Worm (Caenorhabditis elegans): ENCODE data around the gene K02E7.12.
A peak's percentile ranks its signal among the peaks of the same experiment; 100 is the strongest.

The K02E7.12 gene

DNA sequence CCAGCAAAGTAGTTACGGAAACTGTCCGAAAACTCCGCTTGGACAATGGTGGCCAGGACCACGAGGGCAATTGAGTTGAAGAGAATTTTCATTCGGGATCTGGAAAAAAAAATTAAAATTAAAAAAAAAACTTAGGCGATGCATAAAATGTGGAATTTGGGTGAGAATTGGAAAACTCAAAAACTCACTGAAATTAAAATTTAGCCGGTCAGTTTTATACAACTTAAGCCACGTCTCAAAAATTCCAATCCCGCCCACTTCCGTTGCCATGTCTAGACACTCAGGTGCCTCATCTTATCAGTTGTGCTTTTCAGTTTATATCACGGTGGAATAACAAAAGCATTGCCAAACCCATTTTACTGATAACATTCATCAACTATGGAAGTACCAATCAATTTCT is 39.9 kb downstream of the K02E7.12 start, which contains the start of gene lips-11:
lips-11 (minus strand) TSS at position 101 of the 400 bp plus-strand sequence.
- TF ChIP-seq rcor-1 (GFP tag; IDR thresholded peaks at IDR 0.05) (no peak), ceh-58 (GFP tag; IDR thresholded peaks at IDR 0.05) (no peak), Y53F4B.3 (GFP tag; IDR thresholded peaks at IDR 0.05) (no peak), lag-1 (GFP tag; IDR thresholded peaks at IDR 0.05) (no peak), sdz-38 (tag; optimal IDR thresholded peaks at IDR 0.05) (no peak), F37B4.10 (GFP tag; IDR thresholded peaks at IDR 0.05) (no peak), xnd-1 (tag; optimal IDR thresholded peaks at IDR 0.05) (no peak), F22D6.2 (tag; optimal IDR thresholded peaks at IDR 0.05) (no peak)

ce11 chrII:1114133-1114532 is 43.2 kb downstream of the K02E7.12 start, which contains the start of gene lips-12:
Gene lips-12, minus strand, starts transcription at chrII:1114233.
- TF ChIP-seq T26A5.8 (tag; optimal IDR thresholded peaks at IDR 0.05) (no peak), hlh-12 (tag; optimal IDR thresholded peaks at IDR 0.05) (no peak), ztf-26 (tag; optimal IDR thresholded peaks at IDR 0.05) (no peak)

ce11 chrII:1116521-1116920 is 45.5 kb downstream of the K02E7.12 start:
- TF ChIP-seq hmg-20 (GFP tag; IDR thresholded peaks at IDR 0.05): no peak
- no peak for TF ChIP-seq Y67H2A.10 (GFP tag; conservative IDR thresholded peaks at IDR 0.05)
- TF ChIP-seq snpc-4 (GFP tag; optimal IDR thresholded peaks at IDR 0.05): peak; percentile 52
- peak in 3 of 4 experiments; percentile 22 to 90 (median 87) for TF ChIP-seq snpc-4 (tag; optimal IDR thresholded peaks at IDR 0.05)
- no peak for TF ChIP-seq die-1 (tag; optimal IDR thresholded peaks at IDR 0.05)
- no peak for TF ChIP-seq Y53G8AR.9 (GFP tag; conservative IDR thresholded peaks at IDR 0.05)
- peak; percentile 76 for TF ChIP-seq snpc-1.1 (tag; optimal IDR thresholded peaks at IDR 0.05; ENCODE audit: insufficient read depth)
- 0 out of 2 replicates have a peak, but pooled peaks have one; percentile 27 for TF ChIP-seq F39B2.1 (GFP tag; IDR thresholded peaks at IDR 0.05)
- no peak for TF ChIP-seq hlh-26 (GFP tag; conservative IDR thresholded peaks at IDR 0.05)
- no peak for TF ChIP-seq zfh-2 (GFP tag; conservative IDR thresholded peaks at IDR 0.05)

ce11 chrII:1117992-1118729 is 47.2 kb downstream of the K02E7.12 start, which contains the start of gene lips-13:
Gene lips-13, minus strand, starts transcription at chrII:1118042.
- TF ChIP-seq cebp-1 (GFP tag; IDR thresholded peaks at IDR 0.05) (no peak), cebp-1 (tag; optimal IDR thresholded peaks at IDR 0.05) (no peak), nhr-120 (GFP tag; IDR thresholded peaks at IDR 0.05) (no peak), mel-28 (tag; optimal IDR thresholded peaks at IDR 0.05; ENCODE audit: borderline replicate concordance) (no peak), ztf-18 (tag; optimal IDR thresholded peaks at IDR 0.05) (no peak), nhr-179 (tag; optimal IDR thresholded peaks at IDR 0.05) (no peak), snpc-4 (GFP tag; optimal IDR thresholded peaks at IDR 0.05) (peak; percentile 41), snpc-4 (tag; optimal IDR thresholded peaks at IDR 0.05) (peak in 3 of 4 experiments; percentile 45 to 86 (median 86)), hrde-1 (tag; optimal IDR thresholded peaks at IDR 0.05; ENCODE audit: borderline replicate concordance) (no peak), T07F8.4 (tag; optimal IDR thresholded peaks at IDR 0.05) (no peak), K12H6.12 (tag; optimal IDR thresholded peaks at IDR 0.05) (no peak), mxl-1 (tag; optimal IDR thresholded peaks at IDR 0.05) (no peak), F57C9.4 (tag; optimal IDR thresholded peaks at IDR 0.05) (no peak), Y67H2A.10 (GFP tag; conservative IDR thresholded peaks at IDR 0.05) (no peak), hmg-1.2 (GFP tag; IDR thresholded peaks at IDR 0.05) (peak; percentile 46), snpc-1.1 (tag; optimal IDR thresholded peaks at IDR 0.05; ENCODE audit: insufficient read depth) (peak; percentile 46), athp-1 (tag; optimal IDR thresholded peaks at IDR 0.05) (no peak)
